Worm (Caenorhabditis elegans) whole organism, early embryonic: ENCODE data around the gene pei-1.

ENCODE experiments used
- B0310.2 ChIP-seq: sonication (generic microtip); optimal IDR thresholded peaks from 2 replicates; lab custom pipeline; 2016; ENCODE audit warnings: mild to moderate bottlenecking, missing genetic modification characterization, missing compliant biosample characterization
- F13C5.2 ChIP-seq: sonication (generic microtip); optimal IDR thresholded peaks from 2 replicates; lab custom pipeline; 2017; ENCODE audit warnings: mild to moderate bottlenecking, missing genetic modification characterization, inconsistent platforms, missing compliant biosample characterization
- aly-1 ChIP-seq: sonication (generic microtip); optimal IDR thresholded peaks from 2 replicates; lab custom pipeline; 2016; ENCODE audit warnings: missing genetic modification characterization, missing compliant biosample characterization
- ama-1 ChIP-seq: fragments of 150-350 bp; optimal IDR thresholded peaks from 2 replicates; lab custom pipeline; 2014
- ceh-13 ChIP-seq: fragments of 200-800 bp; sonication (Bioruptor generic); optimal IDR thresholded peaks from 2 replicates; lab custom pipeline; 2018; ENCODE audit warnings: mild to moderate bottlenecking, missing genetic modification characterization, missing compliant biosample characterization
- ceh-36 ChIP-seq: sonication (generic microtip); optimal IDR thresholded peaks from 2 replicates; lab custom pipeline; 2016; ENCODE audit warnings: missing genetic modification characterization, inconsistent platforms, missing compliant biosample characterization
- ets-7 ChIP-seq: sonication (generic microtip); optimal IDR thresholded peaks from 2 replicates; lab custom pipeline; 2016; ENCODE audit warnings: missing genotype, missing genetic modification characterization, missing compliant biosample characterization
- flt-1 ChIP-seq: fragments of 200-800 bp; sonication (Bioruptor generic); IDR thresholded peaks from 2 replicates; pipeline ENCODE4 v1.3.6; 2022; ENCODE audit warnings: missing genetic modification characterization, missing compliant biosample characterization
- hmbx-1 ChIP-seq: sonication (generic microtip); optimal IDR thresholded peaks from 2 replicates; lab custom pipeline; 2016; ENCODE audit warnings: mild to moderate bottlenecking, missing genetic modification characterization, missing compliant biosample characterization
- hmg-4 ChIP-seq: fragments of 200-800 bp; sonication (Bioruptor generic); optimal IDR thresholded peaks from 2 replicates; lab custom pipeline; 2018; ENCODE audit warnings: mild to moderate bottlenecking, missing genetic modification characterization, missing compliant biosample characterization
- hnd-1 ChIP-seq: sonication (generic microtip); optimal IDR thresholded peaks from 2 replicates; lab custom pipeline; 2016; ENCODE audit warnings: missing genetic modification characterization, missing compliant biosample characterization
- pes-1 ChIP-seq: fragments of 200-800 bp; sonication (Bioruptor generic); IDR thresholded peaks from 2 replicates; pipeline ENCODE4 v1.3.6; 2022; ENCODE audit warnings: missing genetic modification reagents, missing genetic modification characterization, missing compliant biosample characterization
- scrt-1 ChIP-seq: fragments of 200-800 bp; sonication (Bioruptor generic); IDR thresholded peaks from 2 replicates; pipeline ENCODE4 v1.3.6; 2022; ENCODE audit warnings: missing genetic modification characterization, missing compliant biosample characterization
- sea-1 ChIP-seq: fragments of 200-800 bp; sonication (Bioruptor generic); conservative IDR thresholded peaks from 2 replicates; pipeline ENCODE4 v1.3.6; 2022; ENCODE audit warnings: missing genetic modification characterization, missing compliant biosample characterization
- tbx-11 ChIP-seq: fragments of 200-800 bp; sonication (Bioruptor generic); IDR thresholded peaks from 2 replicates; pipeline ENCODE4 v1.3.6; 2022; ENCODE audit warnings: missing genetic modification characterization, missing compliant biosample characterization
- tbx-37 ChIP-seq: fragments of 200-800 bp; sonication (Bioruptor generic); conservative IDR thresholded peaks from 2 replicates; pipeline ENCODE4 v1.3.6; 2022; ENCODE audit warnings: missing genetic modification reagents, missing genetic modification characterization, missing compliant biosample characterization
- tra-4 ChIP-seq: sonication (generic microtip); optimal IDR thresholded peaks from 2 replicates; lab custom pipeline; 2017; ENCODE audit warnings: missing genetic modification characterization, missing compliant biosample characterization

Gene pei-1

ce11 chrIV:9618015-9618414 is 25.7 kb upstream of the pei-1 start:
- TF ChIP-seq B0310.2 (tag; lab: Kevin White, UChicago) (no peak), ceh-13 (no peak), F13C5.2 (tag; lab: Kevin White, UChicago) (no peak), aly-1 (no peak), flt-1 (GFP tag; lab: Robert Waterston, UW) (no peak), scrt-1 (GFP tag; lab: Robert Waterston, UW) (no peak), ceh-36 (tag; lab: Kevin White, UChicago) (no peak), ama-1 (lab: Kevin White, UChicago) (no peak), tbx-37 (no peak), tra-4 (no peak), tbx-11 (GFP tag; lab: Robert Waterston, UW) (no peak), hmbx-1 (tag; lab: Kevin White, UChicago) (no peak), hnd-1 (no peak), pes-1 (no peak), sea-1 (no peak), ets-7 (no peak), hmg-4 (no peak)

- TF ChIP-seq ets-7 (no peak), tbx-37 (no peak), flt-1 (GFP tag; lab: Robert Waterston, UW) (no peak), scrt-1 (GFP tag; lab: Robert Waterston, UW) (no peak), B0310.2 (tag; lab: Kevin White, UChicago) (no peak), ceh-13 (no peak), pes-1 (no peak), hmg-4 (no peak), ceh-36 (tag; lab: Kevin White, UChicago) (no peak), sea-1 (no peak), aly-1 (no peak)
These were observed 25.0 kb upstream of the pei-1 start for ce11 chrIV:9617358-9617757.

- TF ChIP-seq sea-1 = no peak
- no peak for TF ChIP-seq scrt-1 (GFP tag; lab: Robert Waterston, UW)
- no peak for TF ChIP-seq F13C5.2 (tag; lab: Kevin White, UChicago)
These were observed 23.2 kb upstream of the pei-1 start for ce11 chrIV:9615511-9615910.

- TF ChIP-seq ceh-36 (tag; lab: Kevin White, UChicago) (no peak), hmbx-1 (tag; lab: Kevin White, UChicago) (no peak), F13C5.2 (tag; lab: Kevin White, UChicago) (no peak), ceh-13 (no peak), tbx-11 (GFP tag; lab: Robert Waterston, UW) (no peak), aly-1 (no peak), scrt-1 (GFP tag; lab: Robert Waterston, UW) (no peak), ets-7 (no peak)
These were observed 22.4 kb upstream of the pei-1 start, which contains the start of gene elt-1 for ce11 chrIV:9614695-9615094. TSS of gene elt-1 (plus strand) at chrIV:9614995.

ce11 chrIV:9614060-9614459 is 21.7 kb upstream of the pei-1 start:
- TF ChIP-seq ceh-13 (no peak), tbx-37 (no peak), hnd-1 (no peak), scrt-1 (GFP tag; lab: Robert Waterston, UW) (no peak), hmbx-1 (tag; lab: Kevin White, UChicago) (no peak), ets-7 (no peak), tbx-11 (GFP tag; lab: Robert Waterston, UW) (no peak), sea-1 (no peak), flt-1 (GFP tag; lab: Robert Waterston, UW) (no peak), B0310.2 (tag; lab: Kevin White, UChicago) (no peak), tra-4 (no peak), pes-1 (no peak), aly-1 (no peak), hmg-4 (no peak), ama-1 (lab: Kevin White, UChicago) (no peak), ceh-36 (tag; lab: Kevin White, UChicago) (no peak), F13C5.2 (tag; lab: Kevin White, UChicago) (no peak)

ce11 chrIV:9613072-9613590 is 20.8 kb upstream of the pei-1 start:
- TF ChIP-seq ets-7 (no peak), ama-1 (lab: Kevin White, UChicago) (no peak), B0310.2 (tag; lab: Kevin White, UChicago) (no peak), tra-4 (no peak), flt-1 (GFP tag; lab: Robert Waterston, UW) (no peak), hnd-1 (no peak), aly-1 (no peak), tbx-11 (GFP tag; lab: Robert Waterston, UW) (no peak), tbx-37 (no peak), F13C5.2 (tag; lab: Kevin White, UChicago) (no peak), ceh-36 (tag; lab: Kevin White, UChicago) (no peak), scrt-1 (GFP tag; lab: Robert Waterston, UW) (no peak), hmg-4 (no peak), ceh-13 (no peak), sea-1 (no peak), hmbx-1 (tag; lab: Kevin White, UChicago) (no peak), pes-1 (no peak)

- no peak for TF ChIP-seq ceh-13
- no peak for TF ChIP-seq hmbx-1 (tag; lab: Kevin White, UChicago)
- no peak for TF ChIP-seq B0310.2 (tag; lab: Kevin White, UChicago)
- no peak for TF ChIP-seq ama-1 (lab: Kevin White, UChicago)
These were observed 18.6 kb upstream of the pei-1 start for ce11 chrIV:9610923-9611322.

- TF ChIP-seq ets-7 (no peak), scrt-1 (GFP tag; lab: Robert Waterston, UW) (no peak), ceh-36 (tag; lab: Kevin White, UChicago) (no peak), hmg-4 (no peak), hnd-1 (no peak), hmbx-1 (tag; lab: Kevin White, UChicago) (no peak), B0310.2 (tag; lab: Kevin White, UChicago) (no peak), sea-1 (no peak), aly-1 (no peak), ama-1 (lab: Kevin White, UChicago) (no peak), flt-1 (GFP tag; lab: Robert Waterston, UW) (no peak), pes-1 (no peak), tbx-37 (no peak), tbx-11 (GFP tag; lab: Robert Waterston, UW) (no peak), tra-4 (no peak), F13C5.2 (tag; lab: Kevin White, UChicago) (no peak)
These were observed 16.8 kb upstream of the pei-1 start for ce11 chrIV:9609095-9609494.
